Worm (Caenorhabditis elegans) whole organism, L4 larva: Measurements from ENCODE around the gene lrpc-1.

Experiments used
- D1046.2 ChIP-seq: fragments of 200-800 bp; sonication (Bioruptor generic); IDR thresholded peaks from 2 replicates; pipeline ENCODE4 v1.3.6; 2022; ENCODE audit warnings: missing genetic modification characterization, missing compliant biosample characterization
- F44E2.7 ChIP-seq: fragments of 200-800 bp; sonication (Bioruptor generic); IDR thresholded peaks from 2 replicates; pipeline ENCODE4 v2.1.2; 2022; ENCODE audit warnings: missing genetic modification characterization, missing compliant biosample characterization
- F49E8.2 ChIP-seq: sonication (generic microtip); optimal IDR thresholded peaks from 2 replicates; lab custom pipeline; 2016; ENCODE audit warnings: missing compliant biosample characterization, mild to moderate bottlenecking, missing genetic modification characterization, borderline replicate concordance
- T20F7.1 ChIP-seq: fragments of 200-800 bp; sonication (Bioruptor generic); optimal IDR thresholded peaks from 2 replicates; lab custom pipeline; 2018; ENCODE audit warnings: mild to moderate bottlenecking, missing genetic modification characterization, missing compliant biosample characterization
- Y105C5A.15 ChIP-seq: fragments of 200-800 bp; sonication (Bioruptor generic); IDR thresholded peaks from 2 replicates; pipeline ENCODE4 v1.3.6; 2022; ENCODE audit warnings: missing genetic modification characterization, missing compliant biosample characterization
- Y5F2A.4 ChIP-seq: fragments of 200-800 bp; sonication (Bioruptor generic); optimal IDR thresholded peaks from 2 replicates; lab custom pipeline; 2018; ENCODE audit warnings: mild to moderate bottlenecking, missing genetic modification characterization, missing compliant biosample characterization
- Y75B8A.6 ChIP-seq: fragments of 200-800 bp; sonication (Bioruptor generic); IDR thresholded peaks from 2 replicates; pipeline ENCODE4 v1.3.6; 2022; ENCODE audit warnings: missing genetic modification reagents, missing genetic modification characterization, missing compliant biosample characterization
- ZK337.2 ChIP-seq: fragments of 200-800 bp; sonication (Bioruptor generic); IDR thresholded peaks from 2 replicates; pipeline ENCODE4 v1.3.6; 2022; ENCODE audit warnings: missing genetic modification reagents, missing genetic modification characterization, missing compliant biosample characterization
- ZK546.5 ChIP-seq, 2 experiments: sonication (generic microtip); optimal IDR thresholded peaks; 2 replicates each; lab custom pipeline; 2017; ENCODE audit warnings: missing biosample characterization in 2 of 2, missing genetic modification characterization in 2 of 2
- aha-1 ChIP-seq: fragments of 150-350 bp; peaks from one replicate; lab custom pipeline; 2014; ENCODE audit warnings: missing biosample characterization, missing genetic modification characterization
- arid-1 ChIP-seq: fragments of 200-800 bp; sonication (Bioruptor generic); conservative IDR thresholded peaks from 2 replicates; pipeline ENCODE4 v1.3.6; 2022; ENCODE audit warnings: missing genetic modification reagents, missing genetic modification characterization, missing compliant biosample characterization
- attf-4 ChIP-seq: sonication (generic microtip); optimal IDR thresholded peaks from 3 replicates; lab custom pipeline; 2017; ENCODE audit warnings: missing biosample characterization, missing genetic modification characterization
- ceh-32 ChIP-seq: sonication (generic microtip); optimal IDR thresholded peaks from 2 replicates; lab custom pipeline; 2016; ENCODE audit warnings: mild to moderate bottlenecking, missing genetic modification characterization, missing compliant biosample characterization; ENCODE audit not compliant: poor library complexity
- ceh-82 ChIP-seq: sonication (generic microtip); optimal IDR thresholded peaks from 2 replicates; lab custom pipeline; 2017; ENCODE audit warnings: missing biosample characterization, missing genetic modification characterization
- cey-2 ChIP-seq: sonication (generic microtip); optimal IDR thresholded peaks from 3 replicates; lab custom pipeline; 2017; ENCODE audit warnings: missing genetic modification characterization, mild to moderate bottlenecking, missing compliant biosample characterization, antibody characterized with exemption, borderline replicate concordance; ENCODE audit not compliant: insufficient read depth
- ctbp-1 ChIP-seq: fragments of 200-800 bp; sonication (Bioruptor generic); IDR thresholded peaks from 2 replicates; pipeline ENCODE4 v1.3.6; 2022; ENCODE audit warnings: missing genetic modification reagents, missing genetic modification characterization, missing compliant biosample characterization
- daf-8 ChIP-seq: fragments of 200-800 bp; sonication (Bioruptor generic); IDR thresholded peaks from 2 replicates; pipeline ENCODE4 v1.3.6; 2022; ENCODE audit warnings: missing genetic modification characterization, missing compliant biosample characterization
- dpl-1 ChIP-seq: fragments of 150-350 bp; optimal IDR thresholded peaks from 2 replicates; lab custom pipeline; 2014; ENCODE audit warnings: missing biosample characterization, missing genetic modification reagents, missing genetic modification characterization
- fos-1 ChIP-seq: fragments of 150-350 bp; optimal IDR thresholded peaks from 2 replicates; lab custom pipeline; 2014; ENCODE audit warnings: missing biosample characterization, missing genetic modification characterization
- gei-8 ChIP-seq: fragments of 200-800 bp; sonication (Bioruptor generic); optimal IDR thresholded peaks from 2 replicates; lab custom pipeline; 2018; ENCODE audit warnings: mild to moderate bottlenecking, missing genetic modification characterization, missing compliant biosample characterization
- hlh-11 ChIP-seq: fragments of 200-800 bp; sonication (Bioruptor generic); optimal IDR thresholded peaks from 2 replicates; lab custom pipeline; 2018; ENCODE audit warnings: mild to moderate bottlenecking, missing genetic modification characterization, missing compliant biosample characterization
- hlh-30 ChIP-seq: sonication (generic microtip); optimal IDR thresholded peaks from 2 replicates; lab custom pipeline; 2017; ENCODE audit warnings: antibody characterized with exemption, mild to moderate bottlenecking, missing genetic modification characterization, missing compliant biosample characterization; ENCODE audit not compliant: insufficient read depth
- lim-7 ChIP-seq: fragments of 200-800 bp; sonication (Bioruptor generic); IDR thresholded peaks from 2 replicates; pipeline ENCODE4 v1.3.6; 2022; ENCODE audit warnings: missing genetic modification characterization, missing compliant biosample characterization
- lin-1 ChIP-seq: fragments of 200-800 bp; sonication (Bioruptor generic); IDR thresholded peaks from 2 replicates; pipeline ENCODE4 v1.3.6; 2022; ENCODE audit warnings: missing genetic modification reagents, missing genetic modification characterization, missing compliant biosample characterization
- lin-13 ChIP-seq: fragments of 150-350 bp; optimal IDR thresholded peaks from 2 replicates; lab custom pipeline; 2014; ENCODE audit warnings: missing biosample characterization, missing genetic modification reagents, missing genetic modification characterization
- lin-38 ChIP-seq: fragments of 200-800 bp; sonication (Bioruptor generic); IDR thresholded peaks from 2 replicates; pipeline ENCODE4 v1.3.6; 2022; ENCODE audit warnings: missing genetic modification reagents, missing genetic modification characterization, missing compliant biosample characterization
- madf-5 ChIP-seq, 2 experiments: fragments of 200-800 bp; sonication (Bioruptor generic); IDR thresholded peaks; 2 replicates each; pipeline ENCODE4 v1.3.6; 2022; ENCODE audit warnings: missing compliant biosample characterization in 2 of 2, missing genetic modification characterization in 2 of 2
- mes-2 ChIP-seq: sonication (generic microtip); optimal IDR thresholded peaks from 2 replicates; lab custom pipeline; 2016; ENCODE audit warnings: missing genotype, mild to moderate bottlenecking, missing genetic modification characterization, missing compliant biosample characterization; ENCODE audit not compliant: poor library complexity, severe bottlenecking
- mxl-3 ChIP-seq: fragments of 200-800 bp; sonication (Bioruptor generic); optimal IDR thresholded peaks from 2 replicates; lab custom pipeline; 2018; ENCODE audit warnings: mild to moderate bottlenecking, missing genetic modification characterization, missing compliant biosample characterization
- nhr-10 ChIP-seq: fragments of 150-350 bp; optimal IDR thresholded peaks from 2 replicates; lab custom pipeline; 2014; ENCODE audit warnings: missing biosample characterization, missing genetic modification characterization
- nhr-102 ChIP-seq: sonication (generic microtip); optimal IDR thresholded peaks from 2 replicates; lab custom pipeline; 2016; ENCODE audit warnings: mild to moderate bottlenecking, missing genetic modification characterization, moderate library complexity, missing compliant biosample characterization
- nhr-111 ChIP-seq: fragments of 200-800 bp; sonication (Bioruptor generic); optimal IDR thresholded peaks from 2 replicates; lab custom pipeline; 2018; ENCODE audit warnings: mild to moderate bottlenecking, missing genetic modification characterization, missing compliant biosample characterization
- nhr-25 ChIP-seq: sonication (generic microtip); optimal IDR thresholded peaks from 2 replicates; lab custom pipeline; 2017; ENCODE audit warnings: missing genetic modification characterization, mild to moderate bottlenecking, missing compliant biosample characterization, antibody characterized with exemption, moderate library complexity, borderline replicate concordance; ENCODE audit not compliant: insufficient read depth
- nhr-77 ChIP-seq: fragments of 150-350 bp; optimal IDR thresholded peaks from 2 replicates; lab custom pipeline; 2014; ENCODE audit warnings: missing biosample characterization, missing genetic modification characterization
- php-3 ChIP-seq: fragments of 200-800 bp; sonication (Bioruptor generic); IDR thresholded peaks from 2 replicates; pipeline ENCODE4 v1.3.6; 2022; ENCODE audit warnings: missing genetic modification reagents, missing genetic modification characterization, missing compliant biosample characterization
- saeg-2 ChIP-seq: fragments of 200-800 bp; sonication (Bioruptor generic); IDR thresholded peaks from 2 replicates; pipeline ENCODE4 v1.3.6; 2022; ENCODE audit warnings: missing genetic modification reagents, missing genetic modification characterization, missing compliant biosample characterization
- set-16 ChIP-seq: fragments of 200-800 bp; sonication (Bioruptor generic); IDR thresholded peaks from 2 replicates; pipeline ENCODE4 v1.3.6; 2022; ENCODE audit warnings: missing genetic modification reagents, missing genetic modification characterization, missing compliant biosample characterization
- skn-1 ChIP-seq: fragments of 150-350 bp; optimal IDR thresholded peaks from 2 replicates; lab custom pipeline; 2014; ENCODE audit warnings: missing biosample characterization, missing genetic modification characterization
- snpc-4 ChIP-seq: fragments of 150-350 bp; optimal IDR thresholded peaks from 2 replicates; lab custom pipeline; 2014; ENCODE audit warnings: missing biosample characterization, missing genetic modification characterization
- vab-7 ChIP-seq: fragments of 200-800 bp; sonication (Bioruptor generic); IDR thresholded peaks from 2 replicates; pipeline ENCODE4 v1.3.6; 2022; ENCODE audit warnings: missing genetic modification reagents, missing genetic modification characterization, missing compliant biosample characterization
- zfp-2 ChIP-seq: sonication (generic microtip); optimal IDR thresholded peaks from 2 replicates; lab custom pipeline; 2016; ENCODE audit warnings: mild to moderate bottlenecking, missing genetic modification characterization, missing compliant biosample characterization
- zfp-3 ChIP-seq: fragments of 200-800 bp; sonication (Bioruptor generic); conservative IDR thresholded peaks from 2 replicates; pipeline ENCODE4 v1.3.6; 2022; ENCODE audit warnings: missing genetic modification reagents, missing genetic modification characterization, missing compliant biosample characterization
- ztf-11 ChIP-seq: fragments of 150-350 bp; optimal IDR thresholded peaks from 2 replicates; lab custom pipeline; 2014; ENCODE audit warnings: missing biosample characterization, missing genetic modification characterization

The lrpc-1 gene

DNA sequence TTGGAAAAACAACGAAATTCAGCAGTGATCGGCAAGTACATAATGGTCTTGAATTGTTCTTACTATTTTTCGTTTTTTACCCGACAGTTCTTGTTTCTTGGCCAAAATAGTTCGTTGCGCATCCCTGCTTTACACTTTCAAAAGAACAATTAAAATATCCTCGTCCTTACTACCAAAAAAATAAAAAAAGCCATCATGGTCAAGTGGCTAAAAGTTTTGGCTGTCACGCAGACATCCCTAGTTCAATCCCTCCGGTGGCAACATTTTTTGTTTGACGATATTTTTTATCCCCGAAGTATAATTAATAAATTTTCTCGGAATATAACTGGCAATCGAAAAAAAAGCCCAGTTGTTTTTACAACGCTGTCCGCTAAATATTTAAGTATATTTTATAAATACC, 21.1 kb downstream of the lrpc-1 start (continued):
- TF ChIP-seq madf-5 (GFP tag; IDR thresholded peaks at IDR 0.05; lab: Robert Waterston, UW) (peak; percentile 78 to 94; a peak in 3 of 4 replicates), nhr-77 (tag; lab: Kevin White, UChicago) (no peak), F44E2.7 (0 out of 2 replicates have a peak, but pooled peaks have one; percentile 19), ZK337.2 (GFP tag; lab: Robert Waterston, UW) (no peak), attf-4 (tag; lab: Kevin White, UChicago) (no peak), dpl-1 (GFP tag; lab: Kevin White, UChicago) (no peak), set-16 (no peak), snpc-4 (tag; lab: Kevin White, UChicago) (no peak), hlh-11 (tag; lab: Kevin White, UChicago) (no peak), gei-8 (GFP tag; lab: Kevin White, UChicago) (peak; percentile 77), Y5F2A.4 (peak; percentile 42), lim-7 (GFP tag; lab: Robert Waterston, UW) (peak; percentile 99), ceh-32 (no peak), lin-1 (GFP tag; lab: Robert Waterston, UW) (peak; percentile 77), nhr-25 (tag; lab: Kevin White, UChicago) (no peak), ztf-11 (tag; lab: Kevin White, UChicago) (no peak), Y105C5A.15 (GFP tag; lab: Robert Waterston, UW) (peak; percentile 99), T20F7.1 (no peak), vab-7 (GFP tag; lab: Robert Waterston, UW) (peak; percentile 78), fos-1 (tag; lab: Kevin White, UChicago) (no peak), zfp-3 (GFP tag; lab: Robert Waterston, UW) (peak; percentile 30; the same call in 1 of the 2 replicates), lin-38 (GFP tag; lab: Robert Waterston, UW) (peak; percentile 72), nhr-102 (tag; lab: Kevin White, UChicago) (no peak), lin-13 (GFP tag; lab: Kevin White, UChicago) (no peak), ceh-82 (tag; lab: Kevin White, UChicago) (no peak), mes-2 (tag; lab: Kevin White, UChicago) (peak; percentile 10), skn-1 (tag; lab: Kevin White, UChicago) (no peak), hlh-30 (no peak), Y75B8A.6 (peak; percentile 93), arid-1 (GFP tag; lab: Robert Waterston, UW) (peak; percentile 94), D1046.2 (GFP tag; lab: Robert Waterston, UW) (peak; percentile 87; the same call in 1 of the 2 replicates), nhr-111 (GFP tag; lab: Kevin White, UChicago) (peak; percentile 76), php-3 (GFP tag; lab: Robert Waterston, UW) (0 out of 2 replicates have a peak, but pooled peaks have one; percentile 25), mxl-3 (GFP tag; lab: Kevin White, UChicago) (no peak), nhr-10 (tag; lab: Kevin White, UChicago) (no peak), saeg-2 (0 out of 2 replicates have a peak, but pooled peaks have one; percentile 52), zfp-2 (tag; lab: Kevin White, UChicago) (no peak), cey-2 (tag; lab: Kevin White, UChicago) (no peak), F49E8.2 (tag; lab: Kevin White, UChicago) (peak; percentile 70), ZK546.5 (tag; optimal IDR thresholded peaks at IDR 0.05; lab: Kevin White, UChicago) (no peak), ctbp-1 (peak; percentile 68), daf-8 (GFP tag; lab: Robert Waterston, UW) (no peak), aha-1 (tag; lab: Kevin White, UChicago) (no peak)
- TF ChIP-seq, all 104 proteins: peak for 33
